Fruit fly (Drosophila melanogaster) whole organism, wandering third instar larva: ENCODE results near the gene CG32847.
A peak's percentile ranks its signal among the peaks of the same experiment; 100 is the strongest.

ENCODE experiments used
- Abd-B ChIP-seq: fragments of >200 bp; optimal IDR thresholded peaks from 2 replicates; lab custom pipeline; 2017; ENCODE audit warnings: missing biosample characterization, missing genetic modification characterization
- CG32264 ChIP-seq: fragments of 200-800 bp; sonication (Bioruptor generic); optimal IDR thresholded peaks from 2 replicates; lab custom pipeline; 2016; ENCODE audit warnings: missing biosample characterization, missing genetic modification characterization
- CG9705 ChIP-seq: fragments of 200-800 bp; sonication (Bioruptor generic); optimal IDR thresholded peaks from 2 replicates; lab custom pipeline; 2018; ENCODE audit warnings: missing biosample characterization, mild to moderate bottlenecking, missing genetic modification characterization
- CrebA ChIP-seq: fragments of 200-800 bp; sonication (Bioruptor generic); optimal IDR thresholded peaks from 2 replicates; lab custom pipeline; 2016; ENCODE audit warnings: missing biosample characterization, mild to moderate bottlenecking, missing genetic modification characterization, borderline replicate concordance
- Dfd ChIP-seq: fragments of >200 bp; optimal IDR thresholded peaks from 2 replicates; lab custom pipeline; 2017; ENCODE audit warnings: missing biosample characterization, missing genetic modification characterization
- Dif ChIP-seq: fragments of 200-275, 200-300 bp; sonication (Bioruptor generic); optimal IDR thresholded peaks from 2 replicates; lab custom pipeline; 2018; ENCODE audit warnings: missing biosample characterization, missing genetic modification characterization; ENCODE audit not compliant: partially characterized antibody
- GATAd ChIP-seq: sonication (Bioruptor generic); optimal IDR thresholded peaks from 2 replicates; lab custom pipeline; 2016; ENCODE audit warnings: missing biosample characterization, missing genetic modification characterization
- HLH106 ChIP-seq: fragments of 200-800 bp; optimal IDR thresholded peaks from 3 replicates; lab custom pipeline; 2019; ENCODE audit warnings: missing biosample characterization, mild to moderate bottlenecking, missing genetic modification characterization, moderate library complexity
- Hnf4 ChIP-seq: fragments of 200-800 bp; sonication (Bioruptor generic); optimal IDR thresholded peaks from 2 replicates; lab custom pipeline; 2016; ENCODE audit warnings: missing biosample characterization, mild to moderate bottlenecking, missing genetic modification characterization
- Hr78 ChIP-seq: fragments of >200 bp; optimal IDR thresholded peaks from 2 replicates; lab custom pipeline; 2017; ENCODE audit warnings: missing biosample characterization, missing genetic modification characterization
- Hr83 ChIP-seq: fragments of 200-300 bp; sonication (Bioruptor generic); optimal IDR thresholded peaks from 2 replicates; lab custom pipeline; 2016; ENCODE audit warnings: missing biosample characterization, mild to moderate bottlenecking, missing genetic modification characterization, moderate library complexity; ENCODE audit not compliant: poor library complexity, severe bottlenecking
- Mio ChIP-seq: sonication (Bioruptor generic); optimal IDR thresholded peaks from 2 replicates; lab custom pipeline; 2016; ENCODE audit warnings: missing biosample characterization, missing genetic modification characterization
- Myc ChIP-seq: fragments of >200 bp; optimal IDR thresholded peaks from 2 replicates; lab custom pipeline; 2017
- N ChIP-seq: fragments of >200 bp; optimal IDR thresholded peaks from 2 replicates; lab custom pipeline; 2018; ENCODE audit warnings: missing biosample characterization, missing external identifiers, missing genetic modification characterization
- OdsH ChIP-seq: fragments of 200-800 bp; sonication (Bioruptor generic); optimal IDR thresholded peaks from 2 replicates; lab custom pipeline; 2016; ENCODE audit warnings: missing biosample characterization, mild to moderate bottlenecking, missing genetic modification characterization
- Rel ChIP-seq, 2 experiments: fragments of 200-800 bp; sonication (Bioruptor generic) in 1 of 2; optimal IDR thresholded peaks; 2 replicates in 1 of 2; 3 replicates in 1 of 2; lab custom pipeline; 2016 to 2019; ENCODE audit warnings: mild to moderate bottlenecking in 2 of 2, missing biosample characterization in 2 of 2, missing genetic modification characterization in 2 of 2, moderate library complexity in 1 of 2
- Sp1 ChIP-seq: fragments of 200-800 bp; sonication (Bioruptor generic); optimal IDR thresholded peaks from 3 replicates; lab custom pipeline; 2019; ENCODE audit warnings: missing biosample characterization, mild to moderate bottlenecking, missing genetic modification characterization, moderate library complexity
- Vsx2 ChIP-seq: fragments of 200-300, 225-300 bp; sonication (Bioruptor generic); optimal IDR thresholded peaks from 2 replicates; lab custom pipeline; 2018; ENCODE audit warnings: missing biosample characterization, missing genetic modification characterization; ENCODE audit not compliant: partially characterized antibody
- br ChIP-seq: fragments of 200-800 bp; sonication (Bioruptor generic); optimal IDR thresholded peaks from 2 replicates; lab custom pipeline; 2016; ENCODE audit warnings: missing biosample characterization, missing genetic modification characterization
- brk ChIP-seq: fragments of 200-800 bp; sonication (Bioruptor generic); optimal IDR thresholded peaks from 2 replicates; lab custom pipeline; 2016; ENCODE audit warnings: missing biosample characterization, mild to moderate bottlenecking, missing genetic modification characterization
- dl ChIP-seq, 2 experiments: fragments of 175-275, 200-275 bp in 1 of 2; fragments of 200-275 bp in 1 of 2; sonication (Bioruptor generic); optimal IDR thresholded peaks; lab custom pipeline; 2018; ENCODE audit warnings: mild to moderate bottlenecking in 2 of 2, missing biosample characterization in 2 of 2, missing genetic modification characterization in 2 of 2, moderate library complexity in 2 of 2; ENCODE audit not compliant: partially characterized antibody in 2 of 2, insufficient read depth in 1 of 2
- dmrt93B ChIP-seq: fragments of 200-800 bp; sonication (Bioruptor generic); optimal IDR thresholded peaks from 2 replicates; lab custom pipeline; 2018; ENCODE audit warnings: missing biosample characterization, mild to moderate bottlenecking, missing genetic modification characterization
- dsf ChIP-seq: sonication (Bioruptor generic); optimal IDR thresholded peaks from 2 replicates; lab custom pipeline; 2016; ENCODE audit warnings: missing biosample characterization, missing genetic modification characterization, borderline replicate concordance
- foxo ChIP-seq, 2 experiments: fragments of 200-800 bp; sonication (Bioruptor generic); optimal IDR thresholded peaks; 2 replicates in 1 of 2; 3 replicates in 1 of 2; lab custom pipeline; 2016 to 2017; ENCODE audit warnings: missing biosample characterization in 2 of 2, missing genetic modification characterization in 2 of 2
- fru ChIP-seq: fragments of 200-800 bp; sonication (Bioruptor generic); optimal IDR thresholded peaks from 3 replicates; lab custom pipeline; 2016; ENCODE audit warnings: missing biosample characterization, mild to moderate bottlenecking, missing genetic modification characterization
- h ChIP-seq: fragments of 200-800 bp; sonication (Bioruptor generic); optimal IDR thresholded peaks from 3 replicates; lab custom pipeline; 2016; ENCODE audit warnings: missing biosample characterization, mild to moderate bottlenecking, missing genetic modification characterization
- jim ChIP-seq: fragments of 175-275, 200-325 bp; sonication (Bioruptor generic); optimal IDR thresholded peaks from 2 replicates; lab custom pipeline; 2016; ENCODE audit warnings: missing biosample characterization, mild to moderate bottlenecking, missing genetic modification characterization
- lola ChIP-seq: fragments of >200 bp; optimal IDR thresholded peaks from 2 replicates; lab custom pipeline; 2017; ENCODE audit warnings: missing biosample characterization, missing genetic modification characterization
- pan ChIP-seq: fragments of >200 bp; optimal IDR thresholded peaks from 2 replicates; lab custom pipeline; 2017
- psq ChIP-seq: fragments of 200-800 bp; sonication (Bioruptor generic); optimal IDR thresholded peaks from 3 replicates; lab custom pipeline; 2017; ENCODE audit warnings: missing biosample characterization, mild to moderate bottlenecking, missing genetic modification characterization, moderate library complexity
- sage ChIP-seq: fragments of 200-800 bp; sonication (Bioruptor generic); optimal IDR thresholded peaks from 2 replicates; lab custom pipeline; 2016; ENCODE audit warnings: missing biosample characterization, mild to moderate bottlenecking, missing genetic modification characterization
- sv ChIP-seq: fragments of 200-800 bp; sonication (Bioruptor generic); optimal IDR thresholded peaks from 3 replicates; lab custom pipeline; 2016; ENCODE audit warnings: missing biosample characterization, missing genetic modification characterization
- tai ChIP-seq: sonication (Bioruptor generic); optimal IDR thresholded peaks from 2 replicates; lab custom pipeline; 2016; ENCODE audit warnings: missing biosample characterization, missing genetic modification characterization
- usp ChIP-seq: fragments of >200 bp; optimal IDR thresholded peaks from 2 replicates; lab custom pipeline; 2017; ENCODE audit warnings: missing biosample characterization, missing genetic modification characterization
- woc ChIP-seq: sonication (Bioruptor generic); optimal IDR thresholded peaks from 2 replicates; lab custom pipeline; 2016; ENCODE audit warnings: missing biosample characterization, mild to moderate bottlenecking, missing genetic modification characterization

The CG32847 gene

DNA sequence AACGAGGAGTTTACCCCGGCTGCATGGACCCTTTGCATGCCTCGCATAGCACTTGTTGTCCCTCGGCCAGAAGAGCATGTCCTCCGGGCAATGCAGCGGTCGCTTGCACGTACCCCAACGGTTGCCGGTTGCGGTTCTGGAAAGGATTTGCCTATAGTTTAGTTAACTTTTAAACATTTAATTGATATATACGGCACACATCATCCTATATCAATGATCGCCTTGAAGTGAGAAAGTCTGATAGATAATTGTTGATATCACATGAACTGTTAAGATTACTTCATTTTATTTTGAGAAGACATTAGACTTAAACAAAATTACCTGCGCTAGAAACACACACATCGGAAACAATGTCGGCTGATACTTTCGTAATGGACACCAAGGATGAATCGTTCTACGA is at the start of gene CG32847:
TSS of gene CG32847 (plus strand) at position 301 of the 400 bp plus-strand sequence.
- TF ChIP-seq sage (GFP tag; lab: Kevin White, UChicago) = no peak
- no peak for TF ChIP-seq dl (GFP tag; optimal IDR thresholded peaks at IDR 0.05; lab: Kevin White, UChicago; ENCODE audit: insufficient read depth in 1 of 2, partially characterized antibody in 2 of 2)
- no peak for TF ChIP-seq Rel (GFP tag; optimal IDR thresholded peaks at IDR 0.05; lab: Kevin White, UChicago)
- no peak for TF ChIP-seq Rel (tag; optimal IDR thresholded peaks at IDR 0.05; lab: Kevin White, UChicago)
- no peak for TF ChIP-seq h
- TF ChIP-seq HLH106 = no peak
- TF ChIP-seq lola (GFP tag; lab: Kevin White, UChicago) = no peak
- no peak for TF ChIP-seq CG32264
- TF ChIP-seq pan = no peak
- TF ChIP-seq dsf = no peak
- no peak for TF ChIP-seq Sp1 (GFP tag; lab: Kevin White, UChicago)
- no peak for TF ChIP-seq psq (GFP tag; lab: Kevin White, UChicago)
- TF ChIP-seq N = no peak

- peak; percentile 84 for TF ChIP-seq Myc (lab: Kevin White, UChicago)
- TF ChIP-seq woc (GFP tag; lab: Kevin White, UChicago) = no peak
These were observed 49.2 kb upstream of the CG32847 start for dm6 chr3L:15072149-15072548.

DNA sequence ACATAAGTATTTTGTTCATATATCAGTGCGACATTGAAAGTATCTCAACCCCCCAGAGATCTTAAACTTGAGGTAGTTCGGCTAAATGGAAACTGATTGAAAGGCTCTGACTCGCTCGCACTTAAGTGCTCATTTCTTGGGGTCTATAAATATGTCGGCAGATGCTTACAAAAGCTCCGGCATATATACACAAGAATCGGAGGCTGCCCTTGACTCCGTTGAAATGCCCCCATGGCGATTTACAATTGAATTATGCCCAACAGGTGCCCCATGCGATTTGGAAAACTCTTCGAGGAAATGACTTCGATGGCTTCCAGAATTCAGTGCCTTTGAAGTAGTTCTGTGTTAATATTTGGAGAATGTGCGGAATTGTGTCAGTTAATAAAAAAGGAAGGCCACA is 47.7 kb upstream of the CG32847 start:
- no peak for TF ChIP-seq Hnf4
- no peak for TF ChIP-seq sv (GFP tag; lab: Kevin White, UChicago)
- TF ChIP-seq usp = no peak
- no peak for TF ChIP-seq jim (GFP tag; lab: Kevin White, UChicago)
- TF ChIP-seq OdsH = no peak
- TF ChIP-seq CG9705 (GFP tag; lab: Kevin White, UChicago) = no peak
- TF ChIP-seq CrebA (GFP tag; lab: Kevin White, UChicago) = no peak
- TF ChIP-seq dmrt93B = no peak
- no peak for TF ChIP-seq h
- TF ChIP-seq foxo (GFP tag; optimal IDR thresholded peaks at IDR 0.05; lab: Kevin White, UChicago) = no peak
- TF ChIP-seq dsf = no peak
- no peak for TF ChIP-seq CG32264
- no peak for TF ChIP-seq Vsx2 (GFP tag; lab: Kevin White, UChicago)
- no peak for TF ChIP-seq br
- no peak for TF ChIP-seq Hr78 (GFP tag; lab: Kevin White, UChicago)
- TF ChIP-seq GATAd (GFP tag; lab: Kevin White, UChicago) = no peak
- no peak for TF ChIP-seq psq (GFP tag; lab: Kevin White, UChicago)
- TF ChIP-seq tai (GFP tag; lab: Kevin White, UChicago) = no peak
- no peak for TF ChIP-seq Mio (GFP tag; lab: Kevin White, UChicago)

DNA sequence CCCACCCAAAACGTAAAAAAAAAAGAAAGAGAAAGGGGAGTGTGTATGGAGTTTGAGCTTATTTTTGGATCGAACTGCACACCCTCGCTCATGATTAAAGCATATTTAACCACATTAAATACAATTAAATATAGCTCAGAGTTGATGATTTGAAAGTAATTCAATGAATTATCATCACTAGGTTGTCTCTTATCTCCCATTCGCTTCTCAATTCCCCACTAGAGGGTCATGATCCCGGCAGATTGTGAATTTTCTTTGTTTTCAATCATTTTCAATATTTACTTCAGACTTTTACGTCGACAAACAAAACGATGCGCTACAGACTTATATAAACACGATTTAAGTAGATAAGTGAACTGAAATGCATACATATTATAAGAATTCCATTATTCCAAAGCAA is 45.0 kb upstream of the CG32847 start:
- TF ChIP-seq lola (GFP tag; lab: Kevin White, UChicago) (no peak), brk (GFP tag; lab: Kevin White, UChicago) (no peak), Hnf4 (no peak)
- TF ChIP-seq, all 38 proteins: peak for 0

DNA sequence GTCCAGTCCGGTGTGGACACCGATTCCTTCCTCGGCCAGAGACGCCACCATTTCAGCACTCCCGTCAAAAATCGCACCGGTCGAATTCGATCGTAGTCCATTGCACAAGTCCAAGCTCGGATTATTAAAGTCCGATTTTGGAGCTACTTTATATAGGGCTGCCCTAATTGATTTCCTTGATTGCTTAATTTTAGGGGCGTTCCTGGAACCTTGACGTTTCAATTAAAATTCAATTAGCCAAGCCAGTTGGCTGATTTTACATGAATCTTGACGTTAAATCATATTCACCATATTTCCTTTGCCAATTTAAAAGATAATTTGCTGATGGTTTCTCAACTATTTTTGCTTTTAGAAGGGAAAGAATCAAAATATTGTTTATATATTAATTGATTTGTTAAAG is 43.0 kb upstream of the CG32847 start, which contains the start of gene Or71a:
TSS of gene Or71a (minus strand) at position 101 of the 400 bp plus-strand sequence.
- TF ChIP-seq Hr78 (GFP tag; lab: Kevin White, UChicago) (no peak), GATAd (GFP tag; lab: Kevin White, UChicago) (no peak), Rel (GFP tag; optimal IDR thresholded peaks at IDR 0.05; lab: Kevin White, UChicago) (no peak), Rel (tag; optimal IDR thresholded peaks at IDR 0.05; lab: Kevin White, UChicago) (no peak), Abd-B (GFP tag; lab: Kevin White, UChicago) (no peak), psq (GFP tag; lab: Kevin White, UChicago) (no peak), fru (no peak), br (no peak), HLH106 (no peak), Hr83 (GFP tag; lab: Kevin White, UChicago) (no peak), foxo (GFP tag; optimal IDR thresholded peaks at IDR 0.05; lab: Kevin White, UChicago) (no peak), Dif (no peak), jim (GFP tag; lab: Kevin White, UChicago) (no peak), Dfd (GFP tag; lab: Kevin White, UChicago) (no peak), dl (GFP tag; optimal IDR thresholded peaks at IDR 0.05; lab: Kevin White, UChicago; ENCODE audit: insufficient read depth in 1 of 2, partially characterized antibody in 2 of 2) (no peak)
